Fruit fly (Drosophila melanogaster): Measurements from ENCODE around the gene CG17328.

CG17328 gene

dm6 chr2L:16284306-16285299 lies 15.1 kb upstream of the CG17328 start (continued):
- TF ChIP-seq NK7.1 (GFP tag; optimal IDR thresholded peaks at IDR 0.05) (no peak), stwl (tag; optimal IDR thresholded peaks at IDR 0.05) (no peak), CG1602 (GFP tag; optimal IDR thresholded peaks at IDR 0.05) (no peak), CG12071 (GFP tag; optimal IDR thresholded peaks at IDR 0.05) (peak; percentile 66), tin (GFP tag; optimal IDR thresholded peaks at IDR 0.05) (no peak), CG7963 (GFP tag; IDR thresholded peaks at IDR 0.05; ENCODE audit: partially characterized antibody) (no peak), gcm2 (GFP tag; optimal IDR thresholded peaks at IDR 0.05) (peak; percentile 47), CG4424 (GFP tag; optimal IDR thresholded peaks at IDR 0.05) (peak; percentile 39), Sry-β (GFP tag; optimal IDR thresholded peaks at IDR 0.05) (no peak), jigr1 (GFP tag; IDR thresholded peaks at IDR 0.05) (no peak), CG43689 (GFP tag; IDR thresholded peaks at IDR 0.05) (no peak), CG15514 (GFP tag; optimal IDR thresholded peaks at IDR 0.05) (peak; percentile 36), CG2875 (GFP tag; optimal IDR thresholded peaks at IDR 0.05) (peak; percentile 4), Fer1 (GFP tag; optimal IDR thresholded peaks at IDR 0.05) (peak; percentile 45), Med (GFP tag) (peak; percentile 82), CG2889 (GFP tag; IDR thresholded peaks at IDR 0.05) (no peak), Vsx1 (GFP tag; optimal IDR thresholded peaks at IDR 0.05) (peak; percentile 40), CG18619 (GFP tag; optimal IDR thresholded peaks at IDR 0.05) (peak; percentile 23), CG11456 (GFP tag; IDR thresholded peaks at IDR 0.05) (no peak), stc (GFP tag; IDR thresholded peaks at IDR 0.05) (no peak), Hr39 (optimal IDR thresholded peaks at IDR 0.05) (no peak), CG17802 (tag; optimal IDR thresholded peaks at IDR 0.05) (no peak), Fer2 (tag; optimal IDR thresholded peaks at IDR 0.05) (no peak), crp (GFP tag; optimal IDR thresholded peaks at IDR 0.05) (peak in 1 of 2 experiments; percentile 56), hth (optimal IDR thresholded peaks at IDR 0.05) (no peak), GATAe (GFP tag; conservative IDR thresholded peaks at IDR 0.05) (no peak), lmd (GFP tag; IDR thresholded peaks at IDR 0.05) (no peak), az2 (GFP tag; optimal IDR thresholded peaks at IDR 0.05) (no peak), sr (GFP tag; IDR thresholded peaks at IDR 0.05) (no peak), CG5245 (GFP tag; optimal IDR thresholded peaks at IDR 0.05) (no peak), E2f2 (GFP tag; IDR thresholded peaks at IDR 0.05) (no peak), CG10979 (tag; optimal IDR thresholded peaks at IDR 0.05) (no peak), sim (GFP tag; IDR thresholded peaks at IDR 0.05) (no peak), sug (tag; optimal IDR thresholded peaks at IDR 0.05) (peak; percentile 19), pho (GFP tag; optimal IDR thresholded peaks at IDR 0.05) (peak; percentile 64), CG17359 (tag; optimal IDR thresholded peaks at IDR 0.05) (peak; percentile 54), Sox100B (GFP tag; optimal IDR thresholded peaks at IDR 0.05) (peak; percentile 25), ranshi (GFP tag; IDR thresholded peaks at IDR 0.05) (no peak), unpg (GFP tag; optimal IDR thresholded peaks at IDR 0.05) (peak; percentile 51), CG12744 (GFP tag; optimal IDR thresholded peaks at IDR 0.05) (peak; percentile 13), Blimp-1 (GFP tag; optimal IDR thresholded peaks at IDR 0.05) (peak; percentile 13), emc (GFP tag; optimal IDR thresholded peaks at IDR 0.05) (no peak), Xrp1 (GFP tag; IDR thresholded peaks at IDR 0.05) (no peak), TFAM (GFP tag; optimal IDR thresholded peaks at IDR 0.05) (no peak), unc-4 (GFP tag; IDR thresholded peaks at IDR 0.05; ENCODE audit: partially characterized antibody) (no peak), Lhr (GFP tag; optimal IDR thresholded peaks at IDR 0.05) (no peak), HmgZ (tag; optimal IDR thresholded peaks at IDR 0.05) (no peak), CG7372 (GFP tag; IDR thresholded peaks at IDR 0.05) (no peak), sens (GFP tag) (peak; percentile 94), tgo (GFP tag; IDR thresholded peaks at IDR 0.05) (no peak)

Measured in whole organism, embryonic.